Worm (Caenorhabditis elegans) whole organism, L1 larva: ENCODE measurements around the gene C01G5.25.
A peak's percentile ranks its signal among the peaks of the same experiment; 100 is the strongest.

Source experiments
- C04F5.9 ChIP-seq: sonication (generic microtip); optimal IDR thresholded peaks from 2 replicates; lab custom pipeline; 2016; ENCODE audit warnings: missing genetic modification characterization, missing compliant biosample characterization
- C16A3.4 ChIP-seq: fragments of 150-350 bp; optimal IDR thresholded peaks from 2 replicates; lab custom pipeline; 2014; ENCODE audit warnings: missing biosample characterization, missing genetic modification characterization
- C34B4.2 ChIP-seq: sonication (generic microtip); optimal IDR thresholded peaks from 2 replicates; lab custom pipeline; 2017; ENCODE audit warnings: mild to moderate bottlenecking, missing genetic modification characterization, missing compliant biosample characterization
- Y116A8C.19 ChIP-seq: sonication (generic microtip); optimal IDR thresholded peaks from 2 replicates; lab custom pipeline; 2016; ENCODE audit warnings: missing compliant biosample characterization, missing genetic modification characterization, borderline replicate concordance
- ceh-82 ChIP-seq, 3 experiments: fragments of 150-350 bp in 1 of 3; sonication (generic microtip) in 2 of 3; optimal IDR thresholded peaks; 2 replicates each; lab custom pipeline; 2014 to 2017; ENCODE audit warnings: missing biosample characterization in 3 of 3, missing genetic modification characterization in 3 of 3
- ceh-88 ChIP-seq: fragments of 200-800 bp; sonication (Bioruptor generic); IDR thresholded peaks from 2 replicates; pipeline ENCODE4 v1.3.6; 2022; ENCODE audit warnings: missing genetic modification characterization, missing compliant biosample characterization
- dpl-1 ChIP-seq, 3 experiments: fragments of 150-350 bp in 2 of 3; sonication (generic microtip) in 1 of 3; optimal IDR thresholded peaks; 2 replicates each; lab custom pipeline; 2014 to 2017; ENCODE audit warnings: missing biosample characterization in 3 of 3, missing genetic modification characterization in 3 of 3, missing genetic modification reagents in 3 of 3
- dsc-1 ChIP-seq: sonication (generic microtip); optimal IDR thresholded peaks from 2 replicates; lab custom pipeline; 2016; ENCODE audit warnings: mild to moderate bottlenecking, missing genetic modification characterization, missing compliant biosample characterization
- efl-1 ChIP-seq, 4 experiments: fragments of 150-350 bp; optimal IDR thresholded peaks in 3 of 4; peaks in 1 of 4; 1 replicate in 1 of 4; 2 replicates in 3 of 4; lab custom pipeline; 2014; ENCODE audit warnings: missing biosample characterization in 2 of 4, missing genetic modification characterization in 2 of 4, missing genetic modification reagents in 2 of 4
- egl-27 ChIP-seq, 2 experiments: fragments of 150-350 bp in 1 of 2; sonication (generic microtip); optimal IDR thresholded peaks; 3 replicates each; lab custom pipeline; 2017 to 2018; ENCODE audit warnings: missing biosample characterization in 2 of 2, missing genetic modification characterization in 2 of 2, missing genetic modification reagents in 2 of 2
- fkh-4 ChIP-seq: sonication (generic microtip); optimal IDR thresholded peaks from 2 replicates; lab custom pipeline; 2016; ENCODE audit warnings: missing compliant biosample characterization, missing genetic modification characterization, borderline replicate concordance
- fos-1 ChIP-seq: fragments of 150-350 bp; optimal IDR thresholded peaks from 2 replicates; lab custom pipeline; 2014; ENCODE audit warnings: missing biosample characterization, missing genetic modification characterization
- grh-1 ChIP-seq: fragments of 200-800 bp; sonication (Bioruptor generic); IDR thresholded peaks from 2 replicates; pipeline ENCODE4 v1.3.6; 2022; ENCODE audit warnings: missing genetic modification reagents, missing genetic modification characterization, missing compliant biosample characterization
- hlh-17 ChIP-seq: fragments of 200-800 bp; sonication (Bioruptor generic); optimal IDR thresholded peaks from 2 replicates; lab custom pipeline; 2018; ENCODE audit warnings: missing genetic modification characterization, mild to moderate bottlenecking, missing compliant biosample characterization, moderate library complexity, borderline replicate concordance
- hlh-4 ChIP-seq: sonication (generic microtip); optimal IDR thresholded peaks from 2 replicates; lab custom pipeline; 2016; ENCODE audit warnings: mild to moderate bottlenecking, missing genetic modification characterization, missing compliant biosample characterization
- jun-1 ChIP-seq: fragments of 150-350 bp; optimal IDR thresholded peaks from 2 replicates; lab custom pipeline; 2014; ENCODE audit warnings: missing biosample characterization, missing genetic modification reagents, missing genetic modification characterization
- lin-14 ChIP-seq: fragments of 200-800 bp; sonication (Bioruptor generic); optimal IDR thresholded peaks from 2 replicates; lab custom pipeline; 2018; ENCODE audit warnings: mild to moderate bottlenecking, missing genetic modification characterization, moderate library complexity, missing compliant biosample characterization
- lin-35 ChIP-seq, 2 experiments: fragments of 150-350 bp; optimal IDR thresholded peaks; 2 replicates each; lab custom pipeline; 2014; ENCODE audit warnings: missing biosample characterization in 2 of 2, missing genetic modification characterization in 2 of 2, missing genetic modification reagents in 2 of 2
- lir-3 ChIP-seq: sonication (generic microtip); optimal IDR thresholded peaks from 2 replicates; lab custom pipeline; 2016; ENCODE audit warnings: mild to moderate bottlenecking, missing genetic modification characterization, moderate library complexity, missing compliant biosample characterization; ENCODE audit not compliant: poor library complexity
- lsy-2 ChIP-seq, 2 experiments: fragments of 150-350 bp; optimal IDR thresholded peaks; 2 replicates each; lab custom pipeline; 2014; ENCODE audit warnings: missing biosample characterization in 2 of 2, missing genetic modification characterization in 2 of 2
- mdl-1 ChIP-seq, 2 experiments: fragments of 150-350 bp; optimal IDR thresholded peaks; 2 replicates each; lab custom pipeline; 2014 to 2017; ENCODE audit warnings: missing biosample characterization in 2 of 2, missing genetic modification characterization in 2 of 2, inconsistent platforms in 1 of 2
- mep-1 ChIP-seq: fragments of 150-350 bp; optimal IDR thresholded peaks from 2 replicates; lab custom pipeline; 2014; ENCODE audit warnings: missing biosample characterization, missing genetic modification characterization
- nhr-19 ChIP-seq: fragments of 200-800 bp; sonication (Bioruptor generic); conservative IDR thresholded peaks from 2 replicates; pipeline ENCODE4 v1.3.6; 2022; ENCODE audit warnings: missing genetic modification characterization, missing compliant biosample characterization
- nhr-20 ChIP-seq: sonication (generic microtip); optimal IDR thresholded peaks from 2 replicates; lab custom pipeline; 2016; ENCODE audit warnings: mild to moderate bottlenecking, missing genetic modification characterization, missing compliant biosample characterization
- nhr-237 ChIP-seq: fragments of 150-350 bp; optimal IDR thresholded peaks from 2 replicates; lab custom pipeline; 2014; ENCODE audit warnings: missing biosample characterization, missing genetic modification characterization
- nhr-28 ChIP-seq: fragments of 150-350 bp; optimal IDR thresholded peaks from 2 replicates; lab custom pipeline; 2014; ENCODE audit warnings: missing biosample characterization, missing genetic modification characterization
- nhr-47 ChIP-seq: sonication (generic microtip); optimal IDR thresholded peaks from 2 replicates; lab custom pipeline; 2016; ENCODE audit warnings: mild to moderate bottlenecking, missing genetic modification characterization, moderate library complexity, missing compliant biosample characterization
- nhr-71 ChIP-seq: sonication (generic microtip); optimal IDR thresholded peaks from 2 replicates; lab custom pipeline; 2016; ENCODE audit warnings: mild to moderate bottlenecking, missing genetic modification characterization, moderate library complexity, missing compliant biosample characterization
- nhr-77 ChIP-seq: fragments of 150-350 bp; optimal IDR thresholded peaks from 2 replicates; lab custom pipeline; 2014; ENCODE audit warnings: missing biosample characterization, missing genetic modification characterization
- pqm-1 ChIP-seq: sonication (generic microtip); optimal IDR thresholded peaks from 3 replicates; lab custom pipeline; 2017; ENCODE audit warnings: missing biosample characterization, missing genetic modification characterization
- rnt-1 ChIP-seq: sonication (generic microtip); optimal IDR thresholded peaks from 2 replicates; lab custom pipeline; 2016; ENCODE audit warnings: mild to moderate bottlenecking, missing genetic modification characterization, moderate library complexity, missing compliant biosample characterization
- snpc-4 ChIP-seq: fragments of 150-350 bp; optimal IDR thresholded peaks from 2 replicates; lab custom pipeline; 2014; ENCODE audit warnings: missing biosample characterization, missing genetic modification characterization
- snu-23 ChIP-seq: sonication (generic microtip); optimal IDR thresholded peaks from 2 replicates; lab custom pipeline; 2016; ENCODE audit warnings: missing genetic modification characterization, missing compliant biosample characterization
- tbx-2 ChIP-seq: sonication (generic microtip); optimal IDR thresholded peaks from 2 replicates; lab custom pipeline; 2016; ENCODE audit warnings: missing genetic modification characterization, missing compliant biosample characterization
- tlp-1 ChIP-seq: fragments of 150-350 bp; optimal IDR thresholded peaks from 2 replicates; lab custom pipeline; 2014; ENCODE audit warnings: missing biosample characterization, missing genetic modification characterization
- unc-30 ChIP-seq: sonication (generic microtip); optimal IDR thresholded peaks from 2 replicates; lab custom pipeline; 2017; ENCODE audit warnings: missing biosample characterization, missing genetic modification characterization
- unc-62 ChIP-seq: fragments of 150-350 bp; optimal IDR thresholded peaks from 2 replicates; lab custom pipeline; 2014; ENCODE audit warnings: missing biosample characterization, missing genetic modification reagents, missing genetic modification characterization
- unc-86 ChIP-seq: sonication (generic microtip); optimal IDR thresholded peaks from 2 replicates; lab custom pipeline; 2016; ENCODE audit warnings: missing genetic modification characterization, missing compliant biosample characterization
- unc-98 ChIP-seq: fragments of 200-800 bp; sonication (Bioruptor generic); IDR thresholded peaks from 2 replicates; pipeline ENCODE4 v1.3.6; 2022; ENCODE audit warnings: missing genetic modification characterization, missing compliant biosample characterization
- vab-15 ChIP-seq: sonication (generic microtip); optimal IDR thresholded peaks from 2 replicates; lab custom pipeline; 2017; ENCODE audit warnings: missing genotype, mild to moderate bottlenecking, missing genetic modification characterization, missing compliant biosample characterization
- ztf-11 ChIP-seq, 2 experiments: sonication (generic microtip); optimal IDR thresholded peaks; 2 replicates each; lab custom pipeline; 2016 to 2017; ENCODE audit warnings: missing genetic modification characterization in 2 of 2, missing biosample characterization in 1 of 2, missing compliant biosample characterization in 1 of 2

The C01G5.25 gene

DNA sequence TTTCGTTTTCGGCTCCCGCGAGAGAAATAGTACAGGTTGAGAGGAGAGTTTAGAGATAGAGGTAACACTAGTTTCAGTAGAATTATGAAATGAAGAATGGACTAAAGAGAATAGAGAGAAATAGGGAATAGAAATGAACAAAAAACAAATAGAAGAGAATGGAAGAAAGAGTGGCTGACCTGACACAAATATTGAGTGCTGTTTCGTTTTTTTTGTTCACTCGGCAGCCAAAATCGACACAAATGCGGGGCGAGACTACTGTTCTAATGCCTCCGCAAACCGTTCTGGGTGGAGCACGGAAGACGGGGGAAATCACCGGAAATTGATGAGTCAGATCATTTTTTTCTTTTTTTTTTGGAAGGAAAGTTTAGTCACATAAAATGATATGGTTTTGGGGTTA lies 31.2 kb downstream of the C01G5.25 start:
- TF ChIP-seq snu-23 (GFP tag; lab: Kevin White, UChicago) (peak; percentile 4), efl-1 (optimal IDR thresholded peaks at IDR 0.05; lab: Kevin White, UChicago) (no peak), efl-1 (GFP tag; optimal IDR thresholded peaks at IDR 0.05 in 1 of 2; lab: Kevin White, UChicago) (peak in 1 of 2 experiments; percentile 84), nhr-28 (tag; lab: Kevin White, UChicago) (no peak)

DNA sequence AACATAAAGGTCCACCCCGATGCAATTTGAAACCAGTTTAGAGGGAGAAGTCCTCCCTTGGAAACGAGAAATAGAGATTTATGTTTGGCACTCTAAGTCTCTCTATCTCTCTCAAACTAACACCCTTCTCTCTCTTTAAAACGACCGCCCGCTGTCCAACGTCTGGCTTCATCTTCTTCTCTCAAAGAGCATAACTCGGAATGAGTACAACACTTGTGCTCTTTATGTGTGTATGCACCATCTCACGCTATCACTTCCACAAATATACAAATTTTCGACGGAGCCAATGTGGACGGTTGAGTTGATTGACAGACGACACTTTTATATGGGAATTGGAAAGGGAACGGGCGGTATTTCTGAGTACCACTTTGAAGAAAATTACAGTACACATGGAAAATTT lies 32.9 kb downstream of the C01G5.25 start:
- TF ChIP-seq nhr-71 (tag; lab: Kevin White, UChicago) (peak; percentile 26), vab-15 (tag; lab: Kevin White, UChicago) (no peak), efl-1 (optimal IDR thresholded peaks at IDR 0.05; lab: Kevin White, UChicago) (peak in 1 of 2 experiments; percentile 18), efl-1 (GFP tag; optimal IDR thresholded peaks at IDR 0.05 in 1 of 2; lab: Kevin White, UChicago) (no peak), hlh-4 (no peak), dsc-1 (peak; percentile 9), nhr-19 (no peak), Y116A8C.19 (tag; lab: Kevin White, UChicago) (no peak), dpl-1 (GFP tag; optimal IDR thresholded peaks at IDR 0.05; lab: Kevin White, UChicago) (no peak), lin-35 (GFP tag; optimal IDR thresholded peaks at IDR 0.05; lab: Kevin White, UChicago) (peak in 1 of 2 experiments; percentile 31), ceh-82 (tag; optimal IDR thresholded peaks at IDR 0.05; lab: Kevin White, UChicago) (peak in 1 of 3 experiments; percentile 20)

DNA sequence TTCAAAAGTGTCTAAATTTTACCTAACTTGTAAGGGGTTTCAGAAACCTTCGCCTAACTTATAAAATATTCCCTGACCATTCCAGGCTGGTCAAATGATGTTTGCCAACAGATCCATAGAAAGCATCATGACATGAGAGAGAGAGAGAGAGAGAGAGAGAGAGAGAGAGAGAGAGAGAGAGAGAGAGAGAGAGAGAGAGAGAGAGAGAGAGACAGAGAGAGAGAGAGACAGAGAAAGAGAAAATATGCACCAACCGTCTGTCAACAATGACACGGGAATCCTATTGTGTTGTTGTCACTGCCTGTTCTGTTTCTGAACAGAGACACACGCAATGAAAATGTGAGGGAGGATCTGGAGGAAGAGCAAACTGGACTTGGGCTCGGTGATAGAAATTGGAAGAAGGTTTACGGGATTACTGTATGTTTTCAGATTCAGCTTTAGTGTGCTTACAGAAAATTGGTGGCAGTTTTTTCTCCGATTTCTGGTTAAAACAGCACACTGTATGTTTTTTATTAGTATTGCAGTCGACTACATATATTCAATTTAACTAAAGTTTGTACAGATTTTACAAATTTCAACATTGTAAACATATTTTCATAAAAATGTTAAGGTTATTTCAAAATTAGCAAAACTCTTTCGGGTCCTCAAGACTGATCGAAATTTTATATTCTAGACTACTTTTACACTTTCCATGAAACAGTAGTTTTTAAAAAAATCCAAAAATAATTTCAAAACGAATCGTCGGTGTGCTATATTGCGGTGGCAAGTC lies 34.7 kb downstream of the C01G5.25 start:
- peak in 1 of 2 experiments; percentile 47 for TF ChIP-seq lin-35 (GFP tag; optimal IDR thresholded peaks at IDR 0.05; lab: Kevin White, UChicago)
- TF ChIP-seq jun-1 (tag; lab: Kevin White, UChicago) = peak; percentile 14
- peak; percentile 13 for TF ChIP-seq lin-14
- TF ChIP-seq efl-1 (optimal IDR thresholded peaks at IDR 0.05; lab: Kevin White, UChicago) = peak; percentile 12 to 27
- TF ChIP-seq efl-1 (GFP tag; optimal IDR thresholded peaks at IDR 0.05 in 1 of 2; lab: Kevin White, UChicago) = no peak
- TF ChIP-seq unc-86 (tag; lab: Kevin White, UChicago) = no peak
- no peak for TF ChIP-seq snpc-4 (tag; lab: Kevin White, UChicago)
- TF ChIP-seq mep-1 (tag; lab: Kevin White, UChicago) = peak; percentile 40
- no peak for TF ChIP-seq fkh-4

DNA sequence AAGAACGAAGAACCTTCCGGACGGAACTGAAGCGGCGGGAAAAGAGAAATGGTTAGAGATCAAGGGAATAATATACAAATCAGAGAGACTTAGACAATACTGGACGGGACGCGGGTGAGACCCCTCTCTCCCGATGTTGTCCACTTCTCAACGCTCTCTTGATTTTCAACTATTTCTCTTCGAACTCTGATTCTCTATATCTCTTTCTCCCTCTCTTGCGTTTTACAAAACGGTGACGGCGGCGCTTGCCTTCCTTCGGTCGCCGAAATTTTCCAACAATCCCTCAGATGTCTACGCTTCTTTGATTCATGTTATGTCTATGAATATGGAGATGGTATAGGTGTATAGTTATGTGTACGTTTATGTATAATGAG lies 35.2 kb downstream of the C01G5.25 start:
- TF ChIP-seq nhr-77 = peak; percentile 8
- TF ChIP-seq snpc-4 (tag; lab: Kevin White, UChicago) = no peak
- TF ChIP-seq lin-14 = peak; percentile 80
- no peak for TF ChIP-seq unc-62 (GFP tag; lab: Kevin White, UChicago)
- TF ChIP-seq tbx-2 = peak; percentile 22
- no peak for TF ChIP-seq pqm-1 (tag; lab: Kevin White, UChicago)
- no peak for TF ChIP-seq ceh-88
- peak; percentile 77 for TF ChIP-seq nhr-71 (tag; lab: Kevin White, UChicago)
- TF ChIP-seq lir-3 (tag; lab: Kevin White, UChicago) = peak; percentile 4
- TF ChIP-seq nhr-47 = peak; percentile 47
- no peak for TF ChIP-seq ztf-11 (tag; optimal IDR thresholded peaks at IDR 0.05; lab: Kevin White, UChicago)
- TF ChIP-seq snu-23 (GFP tag; lab: Kevin White, UChicago) = peak; percentile 78
- TF ChIP-seq hlh-17 = no peak
- peak; percentile 36 to 48 (median 45) for TF ChIP-seq dpl-1 (GFP tag; optimal IDR thresholded peaks at IDR 0.05; lab: Kevin White, UChicago)
- no peak for TF ChIP-seq unc-30 (tag; lab: Kevin White, UChicago)
- no peak for TF ChIP-seq tlp-1 (tag; lab: Kevin White, UChicago)
- no peak for TF ChIP-seq unc-98
- no peak for TF ChIP-seq nhr-237 (tag; lab: Kevin White, UChicago)
- no peak for TF ChIP-seq grh-1 (GFP tag; lab: Robert Waterston, UW)
- TF ChIP-seq rnt-1 (tag; lab: Kevin White, UChicago) = peak; percentile 59
- peak; percentile 49 for TF ChIP-seq C16A3.4
- TF ChIP-seq efl-1 (optimal IDR thresholded peaks at IDR 0.05; lab: Kevin White, UChicago) = peak; percentile 61 to 67
- peak; percentile 0 to 87 for TF ChIP-seq efl-1 (GFP tag; optimal IDR thresholded peaks at IDR 0.05 in 1 of 2; lab: Kevin White, UChicago)
- no peak for TF ChIP-seq egl-27 (tag; optimal IDR thresholded peaks at IDR 0.05; lab: Kevin White, UChicago)
- no peak for TF ChIP-seq fos-1 (tag; lab: Kevin White, UChicago)
- TF ChIP-seq ceh-82 (tag; optimal IDR thresholded peaks at IDR 0.05; lab: Kevin White, UChicago) = peak; percentile 2 to 13 (median 7)
- peak; percentile 31; the same call in 1 of the 2 replicates for TF ChIP-seq nhr-19
- TF ChIP-seq Y116A8C.19 (tag; lab: Kevin White, UChicago) = no peak
- no peak for TF ChIP-seq C04F5.9 (tag; lab: Kevin White, UChicago)
- peak; percentile 51 to 63 for TF ChIP-seq lsy-2 (tag; optimal IDR thresholded peaks at IDR 0.05; lab: Kevin White, UChicago)
- TF ChIP-seq mdl-1 (tag; optimal IDR thresholded peaks at IDR 0.05; lab: Kevin White, UChicago) = peak in 1 of 2 experiments; percentile 30
- TF ChIP-seq dsc-1 = peak; percentile 3
- no peak for TF ChIP-seq C34B4.2 (tag; lab: Kevin White, UChicago)
- TF ChIP-seq nhr-20 = peak; percentile 74
